Fruit fly (Drosophila melanogaster) whole organism, embryonic: ENCODE data around the gene CG12783.

ENCODE experiments used
- Abd-B ChIP-seq: fragments of 200-800 bp; sonication (Bioruptor generic); optimal IDR thresholded peaks from 2 replicates; lab custom pipeline; 2018; ENCODE audit warnings: missing biosample characterization, mild to moderate bottlenecking, missing genetic modification characterization, moderate library complexity
- Bgb ChIP-seq: fragments of 200-800 bp; sonication (Bioruptor generic); IDR thresholded peaks from 2 replicates; pipeline ENCODE4 v1.3.6; 2022; ENCODE audit warnings: missing biosample characterization, missing genetic modification characterization; ENCODE audit not compliant: partially characterized antibody
- CG10654 ChIP-seq: fragments of 200-800 bp; sonication (Bioruptor generic); optimal IDR thresholded peaks from 2 replicates; lab custom pipeline; 2016; ENCODE audit warnings: missing biosample characterization, missing genetic modification characterization
- CG11723 ChIP-seq: fragments of 200-800 bp; sonication (Bioruptor generic); optimal IDR thresholded peaks from 2 replicates; lab custom pipeline; 2017; ENCODE audit warnings: missing biosample characterization, mild to moderate bottlenecking, missing genetic modification characterization
- CG1233 ChIP-seq: fragments of 200-800 bp; sonication (Bioruptor generic); optimal IDR thresholded peaks from 4 replicates; lab custom pipeline; 2018; ENCODE audit warnings: missing biosample characterization, mild to moderate bottlenecking, missing genetic modification characterization
- CG13624 ChIP-seq: fragments of 200-800 bp; sonication (Bioruptor generic); optimal IDR thresholded peaks from 2 replicates; lab custom pipeline; 2016; ENCODE audit warnings: missing biosample characterization, missing genetic modification characterization
- CG14710 ChIP-seq: fragments of 200-800 bp; sonication (Bioruptor generic); optimal IDR thresholded peaks from 3 replicates; lab custom pipeline; 2019; ENCODE audit warnings: missing biosample characterization, mild to moderate bottlenecking, missing genetic modification characterization, moderate library complexity
- CG1602 ChIP-seq: fragments of 200-800 bp; sonication (Bioruptor generic); optimal IDR thresholded peaks from 3 replicates; lab custom pipeline; 2016; ENCODE audit warnings: missing biosample characterization, missing genetic modification characterization
- CG1603 ChIP-seq: fragments of 200-800 bp; sonication (Bioruptor generic); optimal IDR thresholded peaks from 2 replicates; lab custom pipeline; 2019; ENCODE audit warnings: missing biosample characterization, mild to moderate bottlenecking, missing genetic modification characterization, moderate library complexity
- CG1647 ChIP-seq: fragments of 200-800 bp; sonication (Bioruptor generic); optimal IDR thresholded peaks from 3 replicates; lab custom pipeline; 2016; ENCODE audit warnings: missing biosample characterization, missing genetic modification characterization
- CG16815 ChIP-seq: fragments of 200-800 bp; sonication (Bioruptor generic); optimal IDR thresholded peaks from 3 replicates; lab custom pipeline; 2017; ENCODE audit warnings: missing biosample characterization, mild to moderate bottlenecking, missing genetic modification characterization
- CG17359 ChIP-seq: fragments of 200-800 bp; sonication (Bioruptor generic); optimal IDR thresholded peaks from 3 replicates; lab custom pipeline; 2018; ENCODE audit warnings: missing biosample characterization, mild to moderate bottlenecking, missing genetic modification characterization, moderate library complexity
- CG18262 ChIP-seq: fragments of 200-800 bp; optimal IDR thresholded peaks from 3 replicates; lab custom pipeline; 2019; ENCODE audit warnings: missing biosample characterization, mild to moderate bottlenecking, missing genetic modification characterization, moderate library complexity
- CG31224 ChIP-seq: fragments of 200-800 bp; sonication (Bioruptor generic); IDR thresholded peaks from 2 replicates; pipeline ENCODE4 v1.3.6; 2022; ENCODE audit warnings: missing biosample characterization, missing genetic modification characterization
- CG4820 ChIP-seq: fragments of 200-800 bp; sonication (Bioruptor generic); optimal IDR thresholded peaks from 3 replicates; lab custom pipeline; 2016; ENCODE audit warnings: missing biosample characterization, missing genetic modification characterization
- CG6654 ChIP-seq: fragments of 200-800 bp; sonication (Bioruptor generic); optimal IDR thresholded peaks from 2 replicates; lab custom pipeline; 2017; ENCODE audit warnings: missing biosample characterization, mild to moderate bottlenecking, missing genetic modification characterization
- CG6683 ChIP-seq: fragments of 200-800 bp; sonication (Bioruptor generic); optimal IDR thresholded peaks from 2 replicates; lab custom pipeline; 2017; ENCODE audit warnings: missing biosample characterization, mild to moderate bottlenecking, missing genetic modification characterization, missing genetic modification reagents
- CG6813 ChIP-seq: fragments of 200-800 bp; sonication (Bioruptor generic); optimal IDR thresholded peaks from 2 replicates; lab custom pipeline; 2017; ENCODE audit warnings: missing biosample characterization, missing genetic modification characterization, mild to moderate bottlenecking, moderate library complexity, missing genetic modification reagents
- CG8478 ChIP-seq: fragments of >200 bp; optimal IDR thresholded peaks from 2 replicates; lab custom pipeline; 2018
- CG9817 ChIP-seq: fragments of 200-800 bp; sonication (Bioruptor generic); optimal IDR thresholded peaks from 2 replicates; lab custom pipeline; 2018; ENCODE audit warnings: missing biosample characterization, mild to moderate bottlenecking, missing genetic modification characterization, moderate library complexity
- Dip2 ChIP-seq: fragments of 200-800 bp; sonication (Bioruptor generic); IDR thresholded peaks from 2 replicates; pipeline ENCODE4 v1.3.6; 2022; ENCODE audit warnings: missing biosample characterization, missing genetic modification characterization
- E2f1 ChIP-seq: fragments of 200-800 bp; sonication (Bioruptor generic); IDR thresholded peaks from 2 replicates; pipeline ENCODE4 v1.3.6; 2022; ENCODE audit warnings: missing biosample characterization, missing genetic modification characterization
- Gsc ChIP-seq: fragments of 200-800 bp; sonication (Bioruptor generic); IDR thresholded peaks from 2 replicates; pipeline ENCODE4 v1.3.6; 2022; ENCODE audit warnings: missing biosample characterization, missing genetic modification characterization
- HLH4C ChIP-seq: fragments of 200-800 bp; sonication (Bioruptor generic); IDR thresholded peaks from 3 replicates; pipeline ENCODE4 v1.3.6; 2022; ENCODE audit warnings: missing biosample characterization, missing genetic modification characterization; ENCODE audit not compliant: partially characterized antibody
- HLHmδ ChIP-seq: fragments of 200-800 bp; sonication (Bioruptor generic); optimal IDR thresholded peaks from 2 replicates; lab custom pipeline; 2018; ENCODE audit warnings: missing biosample characterization, mild to moderate bottlenecking, missing genetic modification characterization, moderate library complexity
- Hand ChIP-seq: fragments of 200-800 bp; sonication (Bioruptor generic); optimal IDR thresholded peaks from 2 replicates; lab custom pipeline; 2017; ENCODE audit warnings: mild to moderate bottlenecking, missing biosample characterization, missing genetic modification reagents, missing genetic modification characterization
- HmgZ ChIP-seq: fragments of 200-800 bp; sonication (Bioruptor generic); optimal IDR thresholded peaks from 2 replicates; lab custom pipeline; 2018; ENCODE audit warnings: missing biosample characterization, mild to moderate bottlenecking, missing genetic modification characterization
- Hr39 ChIP-seq: fragments of >200 bp; optimal IDR thresholded peaks from 2 replicates; lab custom pipeline; 2017
- NC2α ChIP-seq: fragments of 200-800 bp; sonication (Bioruptor generic); optimal IDR thresholded peaks from 2 replicates; lab custom pipeline; 2016; ENCODE audit warnings: missing biosample characterization, missing genetic modification characterization
- Neu2 ChIP-seq: fragments of 200-800 bp; sonication (Bioruptor generic); optimal IDR thresholded peaks from 3 replicates; lab custom pipeline; 2016; ENCODE audit warnings: missing biosample characterization, missing genetic modification characterization, borderline replicate concordance
- Opbp ChIP-seq: fragments of 200-800 bp; sonication (Bioruptor generic); IDR thresholded peaks from 3 replicates; pipeline ENCODE4 v1.3.6; 2022; ENCODE audit warnings: missing biosample characterization, missing genetic modification characterization; ENCODE audit not compliant: partially characterized antibody
- Pdp1 ChIP-seq, 2 experiments: fragments of 200-800 bp; sonication (Bioruptor generic); optimal IDR thresholded peaks; 3 replicates each; lab custom pipeline; 2016; ENCODE audit warnings: missing biosample characterization in 2 of 2, missing genetic modification characterization in 2 of 2, mild to moderate bottlenecking in 1 of 2, moderate library complexity in 1 of 2
- Rfx ChIP-seq: fragments of 200-800 bp; sonication (Bioruptor generic); IDR thresholded peaks from 2 replicates; pipeline ENCODE4 v1.3.6; 2022; ENCODE audit warnings: missing biosample characterization, missing genetic modification characterization
- Rx ChIP-seq: fragments of 200-800 bp; sonication (Bioruptor generic); IDR thresholded peaks from 2 replicates; pipeline ENCODE4 v1.3.6; 2022; ENCODE audit warnings: missing biosample characterization, missing genetic modification characterization
- ase ChIP-seq: fragments of 200-800 bp; sonication (Bioruptor generic); IDR thresholded peaks from 3 replicates; pipeline ENCODE4 v1.3.6; 2022; ENCODE audit warnings: missing biosample characterization, missing genetic modification characterization
- cato ChIP-seq: fragments of 200-800 bp; sonication (Bioruptor generic); optimal IDR thresholded peaks from 2 replicates; lab custom pipeline; 2016; ENCODE audit warnings: missing biosample characterization, missing genetic modification characterization, borderline replicate concordance
- dan ChIP-seq: fragments of 200-800 bp; sonication (Bioruptor generic); IDR thresholded peaks from 2 replicates; pipeline ENCODE4 v1.3.6; 2022; ENCODE audit warnings: missing biosample characterization, missing genetic modification characterization
- disco-r ChIP-seq: fragments of 200-800 bp; sonication (Bioruptor generic); optimal IDR thresholded peaks from 2 replicates; lab custom pipeline; 2016; ENCODE audit warnings: missing biosample characterization, missing genetic modification characterization
- dm ChIP-seq: fragments of 200-800 bp; sonication (Bioruptor generic); optimal IDR thresholded peaks from 3 replicates; lab custom pipeline; 2016; ENCODE audit warnings: missing biosample characterization, missing genetic modification characterization
- en ChIP-seq: fragments of 200-800 bp; sonication (Bioruptor generic); optimal IDR thresholded peaks from 2 replicates; lab custom pipeline; 2016; ENCODE audit warnings: missing biosample characterization, missing genetic modification characterization
- fd102C ChIP-seq: fragments of 200-800 bp; sonication (Bioruptor generic); optimal IDR thresholded peaks from 2 replicates; lab custom pipeline; 2018; ENCODE audit warnings: missing biosample characterization, mild to moderate bottlenecking, missing genetic modification characterization, moderate library complexity
- gt ChIP-seq: fragments of 200-800 bp; sonication (Bioruptor generic); IDR thresholded peaks from 2 replicates; pipeline ENCODE4 v1.3.6; 2022; ENCODE audit warnings: missing biosample characterization, missing genetic modification characterization
- jumu ChIP-seq: fragments of 200-800 bp; sonication (Bioruptor generic); optimal IDR thresholded peaks from 3 replicates; lab custom pipeline; 2016; ENCODE audit warnings: missing biosample characterization, missing genetic modification characterization
- kah ChIP-seq: fragments of 200-800 bp; sonication (Bioruptor generic); optimal IDR thresholded peaks from 2 replicates; lab custom pipeline; 2018; ENCODE audit warnings: missing biosample characterization, mild to moderate bottlenecking, missing genetic modification characterization
- ken ChIP-seq: fragments of 200-800 bp; sonication (Bioruptor generic); IDR thresholded peaks from 3 replicates; pipeline ENCODE4 v1.3.6; 2022; ENCODE audit warnings: missing biosample characterization, missing genetic modification characterization
- lmd ChIP-seq: fragments of 200-800 bp; sonication (Bioruptor generic); IDR thresholded peaks from 2 replicates; pipeline ENCODE4 v1.3.6; 2022; ENCODE audit warnings: missing biosample characterization, missing genetic modification characterization
- phol ChIP-seq: fragments of 200-800 bp; sonication (Bioruptor generic); optimal IDR thresholded peaks from 3 replicates; lab custom pipeline; 2018; ENCODE audit warnings: missing biosample characterization, mild to moderate bottlenecking, missing genetic modification characterization, moderate library complexity
- rib ChIP-seq: fragments of 200-800 bp; sonication (Bioruptor generic); IDR thresholded peaks from 2 replicates; pipeline ENCODE4 v1.3.6; 2022; ENCODE audit warnings: missing biosample characterization, missing genetic modification characterization
- schlank ChIP-seq: fragments of 200-800 bp; sonication (Bioruptor generic); optimal IDR thresholded peaks from 2 replicates; lab custom pipeline; 2018; ENCODE audit warnings: missing biosample characterization, mild to moderate bottlenecking, missing genetic modification characterization
- sens-2 ChIP-seq: fragments of 200-800 bp; sonication (Bioruptor generic); IDR thresholded peaks from 2 replicates; pipeline ENCODE4 v1.3.6; 2022; ENCODE audit warnings: missing biosample characterization, missing genetic modification characterization
- trem ChIP-seq: fragments of 200-800 bp; optimal IDR thresholded peaks from 3 replicates; lab custom pipeline; 2019; ENCODE audit warnings: missing biosample characterization, mild to moderate bottlenecking, missing genetic modification characterization, moderate library complexity
- twi ChIP-seq: fragments of 200-800 bp; optimal IDR thresholded peaks from 2 replicates; lab custom pipeline; 2019; ENCODE audit warnings: missing biosample characterization, mild to moderate bottlenecking, missing genetic modification characterization, moderate library complexity

The CG12783 gene

DNA sequence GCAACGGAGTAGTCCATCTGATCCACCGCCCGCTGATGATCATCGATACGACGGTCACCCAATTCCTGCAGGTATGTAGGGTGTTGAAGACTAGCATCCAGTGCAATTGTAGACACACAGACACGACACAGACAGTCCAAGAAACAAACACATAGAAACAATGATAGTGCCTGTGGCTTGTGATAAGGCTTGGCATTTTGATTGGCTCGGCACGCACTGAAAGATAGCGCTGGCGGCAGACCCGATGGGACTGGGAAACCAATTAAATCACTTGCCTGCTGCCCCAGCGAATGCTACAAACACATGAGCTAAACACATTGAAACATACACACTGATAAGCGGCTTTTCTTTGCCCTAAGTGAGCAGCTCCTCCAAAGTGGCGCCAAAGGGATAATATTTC lies 19.5 kb upstream of the CG12783 start (continued):
- TF ChIP-seq CG14710 (tag; lab: Kevin White, UChicago) (no peak), twi (tag; lab: Kevin White, UChicago) (no peak), disco-r (no peak), phol (tag; lab: Kevin White, UChicago) (no peak), jumu (GFP tag; lab: Kevin White, UChicago) (no peak), HLH4C (no peak), Hand (GFP tag; lab: Kevin White, UChicago) (no peak), CG1647 (GFP tag; lab: Kevin White, UChicago) (no peak), CG13624 (no peak), schlank (no peak), ase (GFP tag; lab: Robert Waterston, UW) (no peak), dan (GFP tag; lab: Robert Waterston, UW) (no peak), CG16815 (GFP tag; lab: Kevin White, UChicago) (no peak), Rfx (GFP tag; lab: Robert Waterston, UW) (no peak), CG1602 (GFP tag; lab: Kevin White, UChicago) (no peak)

DNA sequence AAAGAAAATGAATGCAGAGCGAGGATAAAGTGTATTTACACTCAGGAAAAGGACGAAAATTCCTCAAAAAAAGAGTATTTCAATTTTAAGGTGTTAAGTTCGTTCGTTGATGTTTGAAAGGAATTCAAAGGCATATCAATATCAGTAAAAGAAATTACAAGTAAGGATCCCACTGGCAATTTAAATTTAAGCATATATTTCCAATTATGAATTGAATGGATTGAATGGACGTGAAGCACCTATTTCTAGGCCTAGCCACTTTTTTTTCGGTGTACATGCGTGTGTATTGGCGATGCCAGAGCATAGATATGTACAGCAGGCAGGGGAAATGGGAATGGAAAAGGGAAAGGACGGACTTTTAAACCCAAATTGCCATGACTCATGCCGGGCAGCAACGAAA lies 17.4 kb upstream of the CG12783 start:
- no peak for TF ChIP-seq cato
- TF ChIP-seq CG17359 (tag; lab: Kevin White, UChicago) = no peak
- TF ChIP-seq CG10654 = no peak
- TF ChIP-seq Pdp1 (GFP tag; optimal IDR thresholded peaks at IDR 0.05; lab: Kevin White, UChicago) = no peak
- peak; percentile 38 for TF ChIP-seq CG1603 (tag; lab: Kevin White, UChicago)
- peak; percentile 60 for TF ChIP-seq CG18262 (tag; lab: Kevin White, UChicago)
- no peak for TF ChIP-seq Abd-B (GFP tag; lab: Kevin White, UChicago)
- no peak for TF ChIP-seq sens-2
- no peak for TF ChIP-seq HmgZ
- TF ChIP-seq E2f1 (GFP tag; lab: Robert Waterston, UW) = no peak
- TF ChIP-seq ase (GFP tag; lab: Robert Waterston, UW) = no peak
- no peak for TF ChIP-seq CG9817
- TF ChIP-seq trem (tag; lab: Kevin White, UChicago) = peak; percentile 17
- TF ChIP-seq Neu2 = no peak
- no peak for TF ChIP-seq CG8478 (lab: Kevin White, UChicago)
- no peak for TF ChIP-seq dm (GFP tag; lab: Kevin White, UChicago)
- no peak for TF ChIP-seq CG6683
- no peak for TF ChIP-seq HLHmδ (GFP tag; lab: Kevin White, UChicago)
- no peak for TF ChIP-seq CG4820 (GFP tag; lab: Kevin White, UChicago)
- no peak for TF ChIP-seq rib (GFP tag; lab: Robert Waterston, UW)
- TF ChIP-seq NC2α (GFP tag; lab: Kevin White, UChicago) = no peak
- no peak for TF ChIP-seq CG31224 (GFP tag; lab: Robert Waterston, UW)
- TF ChIP-seq Hr39 (lab: Kevin White, UChicago) = no peak
- TF ChIP-seq CG6813 (GFP tag; lab: Kevin White, UChicago) = no peak
- no peak for TF ChIP-seq en
- no peak for TF ChIP-seq Gsc (GFP tag; lab: Robert Waterston, UW)
- TF ChIP-seq ken (GFP tag; lab: Robert Waterston, UW) = no peak
- peak; percentile 23 for TF ChIP-seq CG1233 (GFP tag; lab: Kevin White, UChicago)
- no peak for TF ChIP-seq Dip2 (GFP tag; lab: Robert Waterston, UW)
- no peak for TF ChIP-seq CG11723
- TF ChIP-seq kah (GFP tag; lab: Kevin White, UChicago) = no peak
- TF ChIP-seq fd102C (GFP tag; lab: Kevin White, UChicago) = peak; percentile 59
- TF ChIP-seq lmd (GFP tag; lab: Robert Waterston, UW) = peak; percentile 24
- no peak for TF ChIP-seq Rx (GFP tag; lab: Robert Waterston, UW)
- no peak for TF ChIP-seq Bgb
- no peak for TF ChIP-seq CG6654
- no peak for TF ChIP-seq Opbp (GFP tag; lab: Robert Waterston, UW)
- no peak for TF ChIP-seq jumu (GFP tag; lab: Kevin White, UChicago)
- no peak for TF ChIP-seq gt (GFP tag; lab: Robert Waterston, UW)
